Worm (Caenorhabditis elegans) whole organism, L4 larva: ENCODE results near the gene aptf-3.

ENCODE experiments used
- F49E8.2 ChIP-seq: sonication (generic microtip); optimal IDR thresholded peaks from 2 replicates; lab custom pipeline; 2016; ENCODE audit warnings: missing compliant biosample characterization, mild to moderate bottlenecking, missing genetic modification characterization, borderline replicate concordance
- ceh-82 ChIP-seq: sonication (generic microtip); optimal IDR thresholded peaks from 2 replicates; lab custom pipeline; 2017; ENCODE audit warnings: missing biosample characterization, missing genetic modification characterization
- mdl-1 ChIP-seq, 2 experiments: fragments of 150-350 bp in 1 of 2; sonication (generic microtip) in 1 of 2; optimal IDR thresholded peaks; 2 replicates each; lab custom pipeline; 2014 to 2017; ENCODE audit warnings: missing biosample characterization in 2 of 2, missing genetic modification characterization in 2 of 2
- mep-1 ChIP-seq: fragments of 150-350 bp; sonication (generic microtip); optimal IDR thresholded peaks from 3 replicates; lab custom pipeline; 2014; ENCODE audit warnings: missing biosample characterization, missing genetic modification characterization
- mxl-2 ChIP-seq: fragments of 200-800 bp; sonication (Bioruptor generic); conservative IDR thresholded peaks from 2 replicates; pipeline ENCODE4 v1.3.6; 2022; ENCODE audit warnings: missing genetic modification reagents, missing genetic modification characterization, missing compliant biosample characterization
- nhr-10 ChIP-seq: fragments of 150-350 bp; optimal IDR thresholded peaks from 2 replicates; lab custom pipeline; 2014; ENCODE audit warnings: missing biosample characterization, missing genetic modification characterization
- nhr-11 ChIP-seq: fragments of 150-350 bp; optimal IDR thresholded peaks from 2 replicates; lab custom pipeline; 2014; ENCODE audit warnings: missing biosample characterization, missing genetic modification characterization
- nhr-77 ChIP-seq: fragments of 150-350 bp; optimal IDR thresholded peaks from 2 replicates; lab custom pipeline; 2014; ENCODE audit warnings: missing biosample characterization, missing genetic modification characterization
- pha-4 ChIP-seq, 2 experiments: fragments of 150-350 bp in 1 of 2; fragments of 200-800 bp in 1 of 2; sonication (Bioruptor generic) in 1 of 2; IDR thresholded peaks in 1 of 2; optimal IDR thresholded peaks in 1 of 2; 2 replicates each; pipeline versions ENCODE4 v1.3.6 to Lab custom; 2014 to 2022; ENCODE audit warnings: missing genetic modification characterization in 2 of 2, missing genetic modification reagents in 2 of 2, missing biosample characterization in 1 of 2, missing compliant biosample characterization in 1 of 2
- snpc-1.2 ChIP-seq: fragments of 200-800 bp; sonication (Bioruptor generic); IDR thresholded peaks from 2 replicates; pipeline ENCODE4 v1.3.6; 2022; ENCODE audit warnings: missing genetic modification reagents, missing genetic modification characterization, missing compliant biosample characterization
- snpc-4 ChIP-seq: fragments of 150-350 bp; optimal IDR thresholded peaks from 2 replicates; lab custom pipeline; 2014; ENCODE audit warnings: missing biosample characterization, missing genetic modification characterization
- tag-97 ChIP-seq: fragments of 200-800 bp; sonication (Bioruptor generic); IDR thresholded peaks from 2 replicates; pipeline ENCODE4 v1.3.6; 2022; ENCODE audit warnings: missing genetic modification characterization, missing compliant biosample characterization
- zip-2 ChIP-seq: fragments of 150-350 bp; optimal IDR thresholded peaks from 2 replicates; lab custom pipeline; 2014; ENCODE audit warnings: missing biosample characterization, missing genetic modification characterization

- TF ChIP-seq snpc-1.2: no peak
- TF ChIP-seq zip-2 (tag; lab: Kevin White, UChicago): no peak
- no peak for TF ChIP-seq snpc-4 (tag; lab: Kevin White, UChicago)
- TF ChIP-seq nhr-11 (tag; lab: Kevin White, UChicago): no peak
- no peak for TF ChIP-seq mxl-2
- no peak for TF ChIP-seq nhr-10 (tag; lab: Kevin White, UChicago)
- no peak for TF ChIP-seq ceh-82 (tag; lab: Kevin White, UChicago)
- no peak for TF ChIP-seq mep-1 (tag; lab: Kevin White, UChicago)
- no peak for TF ChIP-seq nhr-77 (tag; lab: Kevin White, UChicago)
- no peak for TF ChIP-seq pha-4 (GFP tag; IDR thresholded peaks at IDR 0.05; lab: Robert Waterston, UW)
- no peak for TF ChIP-seq pha-4 (tag; optimal IDR thresholded peaks at IDR 0.05; lab: Kevin White, UChicago)
- TF ChIP-seq mdl-1 (tag; optimal IDR thresholded peaks at IDR 0.05; lab: Kevin White, UChicago): no peak
- TF ChIP-seq F49E8.2 (tag; lab: Kevin White, UChicago): no peak
- TF ChIP-seq tag-97 (GFP tag; lab: Robert Waterston, UW): no peak
These were observed 5.5 kb upstream of the aptf-3 start for ce11 chrII:8588442-8588841.
